Fruit fly (Drosophila melanogaster) whole organism, embryonic: ENCODE data around the gene Wdr62.
A peak's percentile ranks its signal among the peaks of the same experiment; 100 is the strongest.

Experiments
- Atf-2 ChIP-seq: fragments of 200-800 bp; sonication (Bioruptor generic); optimal IDR thresholded peaks from 2 replicates; lab custom pipeline; 2016; ENCODE audit warnings: missing biosample characterization, missing genetic modification characterization
- Atf6 ChIP-seq: fragments of 200-800 bp; sonication (Bioruptor generic); IDR thresholded peaks from 2 replicates; pipeline ENCODE4 v1.3.6; 2022; ENCODE audit warnings: missing biosample characterization, missing genetic modification characterization
- Bdp1 ChIP-seq: fragments of 200-800 bp; sonication (Bioruptor generic); optimal IDR thresholded peaks from 3 replicates; lab custom pipeline; 2016; ENCODE audit warnings: missing biosample characterization, missing genetic modification characterization
- CG10274 ChIP-seq: fragments of 200-800 bp; sonication (Bioruptor generic); optimal IDR thresholded peaks from 3 replicates; lab custom pipeline; 2017; ENCODE audit warnings: missing biosample characterization, mild to moderate bottlenecking, missing genetic modification characterization
- CG10654 ChIP-seq: fragments of 200-800 bp; sonication (Bioruptor generic); optimal IDR thresholded peaks from 2 replicates; lab custom pipeline; 2016; ENCODE audit warnings: missing biosample characterization, missing genetic modification characterization
- CG11247 ChIP-seq: fragments of 200-800 bp; sonication (Bioruptor generic); IDR thresholded peaks from 2 replicates; pipeline ENCODE4 v1.3.6; 2022; ENCODE audit warnings: missing biosample characterization, missing genetic modification characterization
- CG11723 ChIP-seq: fragments of 200-800 bp; sonication (Bioruptor generic); optimal IDR thresholded peaks from 2 replicates; lab custom pipeline; 2017; ENCODE audit warnings: missing biosample characterization, mild to moderate bottlenecking, missing genetic modification characterization
- CG13424 ChIP-seq: fragments of 200-800 bp; sonication (Bioruptor generic); optimal IDR thresholded peaks from 2 replicates; lab custom pipeline; 2019; ENCODE audit warnings: missing biosample characterization, mild to moderate bottlenecking, missing genetic modification characterization, moderate library complexity
- CG13775 ChIP-seq: fragments of 200-800 bp; sonication (Bioruptor generic); optimal IDR thresholded peaks from 3 replicates; lab custom pipeline; 2017; ENCODE audit warnings: missing biosample characterization, mild to moderate bottlenecking, missing genetic modification characterization
- CG14667 ChIP-seq: fragments of 200-800 bp; sonication (Bioruptor generic); IDR thresholded peaks from 2 replicates; pipeline ENCODE4 v1.3.6; 2022; ENCODE audit warnings: missing biosample characterization, missing genetic modification characterization
- CG14965 ChIP-seq: fragments of 200-800 bp; sonication (Bioruptor generic); optimal IDR thresholded peaks from 2 replicates; lab custom pipeline; 2016; ENCODE audit warnings: missing biosample characterization, missing genetic modification characterization, borderline replicate concordance
- CG1647 ChIP-seq: fragments of 200-800 bp; sonication (Bioruptor generic); optimal IDR thresholded peaks from 3 replicates; lab custom pipeline; 2016; ENCODE audit warnings: missing biosample characterization, missing genetic modification characterization
- CG16779 ChIP-seq: fragments of 200-800 bp; sonication (Bioruptor generic); IDR thresholded peaks from 2 replicates; pipeline ENCODE4 v1.3.6; 2022; ENCODE audit warnings: missing biosample characterization, missing genetic modification characterization
- CG17829 ChIP-seq: fragments of 200-800 bp; optimal IDR thresholded peaks from 2 replicates; lab custom pipeline; 2019; ENCODE audit warnings: missing biosample characterization, mild to moderate bottlenecking, missing genetic modification characterization, moderate library complexity
- CG18599 ChIP-seq: fragments of 200-800 bp; sonication (Bioruptor generic); optimal IDR thresholded peaks from 3 replicates; lab custom pipeline; 2017; ENCODE audit warnings: missing biosample characterization, missing genetic modification characterization, mild to moderate bottlenecking, moderate library complexity, missing genetic modification reagents
- CG31224 ChIP-seq: fragments of 200-800 bp; sonication (Bioruptor generic); IDR thresholded peaks from 2 replicates; pipeline ENCODE4 v1.3.6; 2022; ENCODE audit warnings: missing biosample characterization, missing genetic modification characterization
- CG34376 ChIP-seq: fragments of 200-800 bp; sonication (Bioruptor generic); optimal IDR thresholded peaks from 2 replicates; lab custom pipeline; 2018; ENCODE audit warnings: missing biosample characterization, mild to moderate bottlenecking, missing genetic modification characterization
- CG43689 ChIP-seq: fragments of 200-800 bp; sonication (Bioruptor generic); IDR thresholded peaks from 2 replicates; pipeline ENCODE4 v1.3.6; 2022; ENCODE audit warnings: missing biosample characterization, missing genetic modification characterization
- CG4404 ChIP-seq: fragments of 200-800 bp; sonication (Bioruptor generic); IDR thresholded peaks from 2 replicates; pipeline ENCODE4 v1.3.6; 2022; ENCODE audit warnings: missing biosample characterization, missing genetic modification characterization
- CG4854 ChIP-seq: fragments of 200-800 bp; sonication (Bioruptor generic); optimal IDR thresholded peaks from 2 replicates; lab custom pipeline; 2016; ENCODE audit warnings: missing biosample characterization, missing genetic modification characterization, inconsistent platforms
- CG6791 ChIP-seq: fragments of 200-800 bp; sonication (Bioruptor generic); IDR thresholded peaks from 3 replicates; pipeline ENCODE4 v1.3.6; 2022; ENCODE audit warnings: missing biosample characterization, missing genetic modification characterization; ENCODE audit not compliant: partially characterized antibody
- CG6813 ChIP-seq: fragments of 200-800 bp; sonication (Bioruptor generic); optimal IDR thresholded peaks from 2 replicates; lab custom pipeline; 2017; ENCODE audit warnings: missing biosample characterization, missing genetic modification characterization, mild to moderate bottlenecking, moderate library complexity, missing genetic modification reagents
- CG7357 ChIP-seq: fragments of 200-800 bp; sonication (Bioruptor generic); IDR thresholded peaks from 3 replicates; pipeline ENCODE4 v1.3.6; 2022; ENCODE audit warnings: missing biosample characterization, missing genetic modification characterization
- CG7987 ChIP-seq: fragments of 200-800 bp; sonication (Bioruptor generic); optimal IDR thresholded peaks from 2 replicates; lab custom pipeline; 2018; ENCODE audit warnings: missing biosample characterization, mild to moderate bottlenecking, missing genetic modification characterization, moderate library complexity
- CG8089 ChIP-seq: fragments of 200-800 bp; sonication (Bioruptor generic); optimal IDR thresholded peaks from 3 replicates; lab custom pipeline; 2016; ENCODE audit warnings: missing biosample characterization, missing genetic modification characterization
- CG9727 ChIP-seq: fragments of 200-800 bp; sonication (Bioruptor generic); optimal IDR thresholded peaks from 3 replicates; lab custom pipeline; 2017; ENCODE audit warnings: missing biosample characterization, mild to moderate bottlenecking, missing genetic modification characterization
- Hmr ChIP-seq: fragments of 200-800 bp; sonication (Bioruptor generic); optimal IDR thresholded peaks from 3 replicates; lab custom pipeline; 2017; ENCODE audit warnings: mild to moderate bottlenecking, missing biosample characterization, missing genetic modification reagents, missing genetic modification characterization
- Hr51 ChIP-seq, 2 experiments: fragments of 200-800 bp; sonication (Bioruptor generic); optimal IDR thresholded peaks; 2 replicates in 1 of 2; 3 replicates in 1 of 2; lab custom pipeline; 2016 to 2018; ENCODE audit warnings: missing biosample characterization in 2 of 2, missing genetic modification characterization in 2 of 2, mild to moderate bottlenecking in 1 of 2, moderate library complexity in 1 of 2
- Jarid2 ChIP-seq: fragments of 200-800 bp; sonication (Bioruptor generic); optimal IDR thresholded peaks from 3 replicates; lab custom pipeline; 2017; ENCODE audit warnings: mild to moderate bottlenecking, missing biosample characterization, missing genetic modification reagents, missing genetic modification characterization
- Ptx1 ChIP-seq: fragments of 200-800 bp; sonication (Bioruptor generic); IDR thresholded peaks from 2 replicates; pipeline ENCODE4 v1.3.6; 2022; ENCODE audit warnings: missing biosample characterization, missing genetic modification characterization
- Scr ChIP-seq: fragments of 200-800 bp; sonication (Bioruptor generic); IDR thresholded peaks from 2 replicates; pipeline ENCODE4 v1.3.6; 2022; ENCODE audit warnings: missing biosample characterization, missing genetic modification characterization; ENCODE audit not compliant: partially characterized antibody
- Stat92E ChIP-seq, 3 experiments: fragments of >200 bp in 2 of 3; fragments of 200-800 bp in 1 of 3; sonication (Bioruptor generic) in 1 of 3; optimal IDR thresholded peaks; 2 replicates each; lab custom pipeline; 2017 to 2019; ENCODE audit warnings: missing biosample characterization in 3 of 3, missing genetic modification characterization in 3 of 3, mild to moderate bottlenecking in 1 of 3, moderate library complexity in 1 of 3
- abd-A ChIP-seq: fragments of 200-800 bp; sonication (Bioruptor generic); optimal IDR thresholded peaks from 3 replicates; lab custom pipeline; 2019; ENCODE audit warnings: missing biosample characterization, mild to moderate bottlenecking, missing genetic modification characterization, moderate library complexity
- bbx ChIP-seq: fragments of 200-800 bp; sonication (Bioruptor generic); IDR thresholded peaks from 2 replicates; pipeline ENCODE4 v1.3.6; 2022; ENCODE audit warnings: missing biosample characterization, missing genetic modification characterization; ENCODE audit not compliant: partially characterized antibody
- dimm ChIP-seq: fragments of 200-800 bp; sonication (Bioruptor generic); IDR thresholded peaks from 2 replicates; pipeline ENCODE4 v1.3.6; 2022; ENCODE audit warnings: missing biosample characterization, missing genetic modification characterization
- fru ChIP-seq: fragments of >200 bp; optimal IDR thresholded peaks from 2 replicates; lab custom pipeline; 2017
- kah ChIP-seq: fragments of 200-800 bp; sonication (Bioruptor generic); optimal IDR thresholded peaks from 2 replicates; lab custom pipeline; 2018; ENCODE audit warnings: missing biosample characterization, mild to moderate bottlenecking, missing genetic modification characterization
- lbe ChIP-seq: fragments of 200-800 bp; sonication (Bioruptor generic); optimal IDR thresholded peaks from 2 replicates; lab custom pipeline; 2016; ENCODE audit warnings: missing biosample characterization, mild to moderate bottlenecking, missing genetic modification characterization
- lmd ChIP-seq: fragments of 200-800 bp; sonication (Bioruptor generic); IDR thresholded peaks from 2 replicates; pipeline ENCODE4 v1.3.6; 2022; ENCODE audit warnings: missing biosample characterization, missing genetic modification characterization
- lola ChIP-seq, 3 experiments: fragments of >200 bp in 2 of 3; fragments of 200-800 bp in 1 of 3; sonication (Bioruptor generic) in 1 of 3; optimal IDR thresholded peaks; 2 replicates each; lab custom pipeline; 2017 to 2019; ENCODE audit warnings: missing biosample characterization in 3 of 3, missing genetic modification characterization in 3 of 3, mild to moderate bottlenecking in 1 of 3, moderate library complexity in 1 of 3
- pan ChIP-seq, 4 experiments: fragments of >200 bp in 3 of 4; fragments of 200-800 bp in 1 of 4; sonication (Bioruptor generic) in 1 of 4; optimal IDR thresholded peaks in 3 of 4; IDR thresholded peaks in 1 of 4; 2 replicates each; pipeline versions ENCODE4 v1.3.6 to Lab custom; 2017 to 2022; ENCODE audit warnings: missing biosample characterization in 2 of 4, missing genetic modification characterization in 2 of 4, mixed read lengths in 1 of 4
- pnt ChIP-seq: fragments of 200-800 bp; sonication (Bioruptor generic); optimal IDR thresholded peaks from 3 replicates; lab custom pipeline; 2016; ENCODE audit warnings: missing biosample characterization, missing genetic modification characterization
- schlank ChIP-seq: fragments of 200-800 bp; sonication (Bioruptor generic); optimal IDR thresholded peaks from 2 replicates; lab custom pipeline; 2018; ENCODE audit warnings: missing biosample characterization, mild to moderate bottlenecking, missing genetic modification characterization
- scrt ChIP-seq: fragments of 200-800 bp; sonication (Bioruptor generic); optimal IDR thresholded peaks from 2 replicates; lab custom pipeline; 2018; ENCODE audit warnings: missing biosample characterization, mild to moderate bottlenecking, missing genetic modification characterization, moderate library complexity
- slbo ChIP-seq: fragments of 200-800 bp; sonication (Bioruptor generic); IDR thresholded peaks from 2 replicates; pipeline ENCODE4 v1.3.6; 2022; ENCODE audit warnings: missing biosample characterization, missing genetic modification characterization
- sr ChIP-seq: fragments of 200-800 bp; sonication (Bioruptor generic); IDR thresholded peaks from 3 replicates; pipeline ENCODE4 v1.3.6; 2022; ENCODE audit warnings: missing biosample characterization, missing genetic modification characterization
- trem ChIP-seq: fragments of 200-800 bp; optimal IDR thresholded peaks from 3 replicates; lab custom pipeline; 2019; ENCODE audit warnings: missing biosample characterization, mild to moderate bottlenecking, missing genetic modification characterization, moderate library complexity
- trh ChIP-seq: fragments of 200-800 bp; sonication (Bioruptor generic); optimal IDR thresholded peaks from 2 replicates; lab custom pipeline; 2016; ENCODE audit warnings: missing biosample characterization, missing genetic modification characterization
- vvl ChIP-seq: fragments of 200-800 bp; sonication (Bioruptor generic); IDR thresholded peaks from 2 replicates; pipeline ENCODE4 v1.3.6; 2022; ENCODE audit warnings: missing biosample characterization, missing genetic modification characterization
- zen ChIP-seq: fragments of 200-800 bp; sonication (Bioruptor generic); optimal IDR thresholded peaks from 3 replicates; lab custom pipeline; 2018; ENCODE audit warnings: missing biosample characterization, mild to moderate bottlenecking, missing genetic modification characterization, moderate library complexity

The Wdr62 gene

DNA sequence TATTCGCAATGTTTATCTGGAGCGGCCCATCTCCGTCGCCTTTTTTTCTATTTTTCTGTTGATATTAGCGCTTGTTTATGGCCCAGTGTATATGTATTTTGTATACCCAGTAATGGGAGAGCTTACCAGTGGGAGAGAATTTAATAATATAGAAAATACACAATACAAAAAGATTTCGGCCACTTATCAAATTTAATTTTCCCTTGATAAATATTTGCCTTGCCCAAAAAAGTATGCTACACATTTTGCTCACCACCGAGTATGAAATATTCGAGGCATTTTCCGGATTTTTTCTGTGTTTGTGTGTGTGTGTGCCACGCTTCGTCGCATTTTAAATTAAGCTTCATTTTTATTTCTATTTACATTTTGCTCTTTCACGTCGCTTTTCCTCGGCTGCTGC is 45.4 kb upstream of the Wdr62 start (continued):
- TF ChIP-seq trem (tag; lab: Kevin White, UChicago) (no peak), Atf6 (GFP tag; lab: Robert Waterston, UW) (no peak), bbx (GFP tag; lab: Robert Waterston, UW) (no peak), kah (GFP tag; lab: Kevin White, UChicago) (no peak), CG11247 (no peak), CG7987 (GFP tag; lab: Kevin White, UChicago) (no peak), Bdp1 (GFP tag; lab: Kevin White, UChicago) (no peak), CG14667 (GFP tag; lab: Robert Waterston, UW) (no peak), lola (GFP tag; optimal IDR thresholded peaks at IDR 0.05; lab: Kevin White, UChicago) (no peak), schlank (no peak), CG9727 (no peak), CG10654 (no peak), trh (no peak), Atf-2 (GFP tag; lab: Kevin White, UChicago) (no peak), CG1647 (GFP tag; lab: Kevin White, UChicago) (no peak), Ptx1 (GFP tag; lab: Robert Waterston, UW) (0 out of 2 replicates have a peak, but pooled peaks have one; percentile 10), pan (optimal IDR thresholded peaks at IDR 0.05; lab: Kevin White, UChicago) (no peak), pan (GFP tag; optimal IDR thresholded peaks at IDR 0.05 in 1 of 2, IDR thresholded peaks at IDR 0.05 in 1 of 2) (peak in 1 of 2 experiments; percentile 29), Hmr (GFP tag; lab: Kevin White, UChicago) (no peak), abd-A (tag; lab: Kevin White, UChicago) (no peak), CG34376 (no peak), CG4404 (GFP tag; lab: Robert Waterston, UW) (no peak), CG13775 (GFP tag; lab: Kevin White, UChicago) (no peak), scrt (GFP tag; lab: Kevin White, UChicago) (no peak), slbo (peak; percentile 51), lbe (GFP tag; lab: Kevin White, UChicago) (no peak), CG6813 (GFP tag; lab: Kevin White, UChicago) (no peak), CG13424 (tag; lab: Kevin White, UChicago) (no peak), CG43689 (GFP tag; lab: Robert Waterston, UW) (no peak), CG16779 (GFP tag; lab: Robert Waterston, UW) (no peak), CG14965 (no peak), CG17829 (tag; lab: Kevin White, UChicago) (no peak), vvl (GFP tag; lab: Robert Waterston, UW) (0 out of 2 replicates have a peak, but pooled peaks have one; percentile 18), CG11723 (GFP tag; lab: Kevin White, UChicago) (no peak), dimm (GFP tag; lab: Robert Waterston, UW) (no peak), zen (tag; lab: Kevin White, UChicago) (no peak), CG18599 (GFP tag; lab: Kevin White, UChicago) (peak; percentile 29), CG6791 (GFP tag; lab: Robert Waterston, UW) (no peak), CG4854 (no peak), Stat92E (GFP tag; optimal IDR thresholded peaks at IDR 0.05; lab: Kevin White, UChicago) (no peak), lmd (peak; percentile 29; the same call in 1 of the 2 replicates), Jarid2 (no peak), CG7357 (GFP tag; lab: Robert Waterston, UW) (0 out of 3 replicates have a peak, but pooled peaks have one; percentile 12), Hr51 (GFP tag; optimal IDR thresholded peaks at IDR 0.05; lab: Kevin White, UChicago) (peak in 1 of 2 experiments; percentile 9), pnt (no peak), fru (lab: Kevin White, UChicago) (no peak), CG8089 (no peak), sr (GFP tag; lab: Robert Waterston, UW) (no peak), CG31224 (no peak), CG10274 (no peak), Scr (GFP tag; lab: Robert Waterston, UW) (no peak)
